Worm (Caenorhabditis elegans) whole organism, L1 larva: ENCODE measurements around the gene pch-2.

Experiments used
- ama-1 ChIP-seq: fragments of 150-350 bp; optimal IDR thresholded peaks from 2 replicates; lab custom pipeline; 2014
- egl-13 ChIP-seq: sonication (generic microtip); optimal IDR thresholded peaks from 2 replicates; lab custom pipeline; 2016; ENCODE audit warnings: missing genotype, missing genetic modification reagents, missing genetic modification characterization, missing compliant biosample characterization
- egl-27 ChIP-seq, 2 experiments: fragments of 150-350 bp in 1 of 2; sonication (generic microtip); optimal IDR thresholded peaks; 3 replicates each; lab custom pipeline; 2017 to 2018; ENCODE audit warnings: missing biosample characterization in 2 of 2, missing genetic modification characterization in 2 of 2, missing genetic modification reagents in 2 of 2
- elt-2 ChIP-seq: sonication (generic microtip); optimal IDR thresholded peaks from 2 replicates; lab custom pipeline; 2016; ENCODE audit warnings: missing genetic modification characterization, mild to moderate bottlenecking, inconsistent platforms, missing compliant biosample characterization, missing genetic modification reagents
- fos-1 ChIP-seq: fragments of 150-350 bp; optimal IDR thresholded peaks from 2 replicates; lab custom pipeline; 2014; ENCODE audit warnings: missing biosample characterization, missing genetic modification characterization
- lin-35 ChIP-seq, 2 experiments: fragments of 150-350 bp; optimal IDR thresholded peaks; 2 replicates each; lab custom pipeline; 2014; ENCODE audit warnings: missing biosample characterization in 2 of 2, missing genetic modification characterization in 2 of 2, missing genetic modification reagents in 2 of 2
- nhr-11 ChIP-seq: fragments of 150-350 bp; optimal IDR thresholded peaks from 2 replicates; lab custom pipeline; 2014; ENCODE audit warnings: missing biosample characterization, missing genetic modification characterization
- nhr-12 ChIP-seq: sonication (generic microtip); optimal IDR thresholded peaks from 2 replicates; lab custom pipeline; 2017; ENCODE audit warnings: missing biosample characterization, missing genetic modification characterization
- pag-3 ChIP-seq: sonication (generic microtip); optimal IDR thresholded peaks from 2 replicates; lab custom pipeline; 2017; ENCODE audit warnings: missing genetic modification characterization, mild to moderate bottlenecking, missing compliant biosample characterization, antibody characterized with exemption, borderline replicate concordance; ENCODE audit not compliant: insufficient read depth
- sox-4 ChIP-seq: sonication (generic microtip); optimal IDR thresholded peaks from 2 replicates; lab custom pipeline; 2016; ENCODE audit warnings: missing genetic modification characterization, missing compliant biosample characterization
- sup-37 ChIP-seq: fragments of 200-800 bp; sonication (Bioruptor generic); optimal IDR thresholded peaks from 2 replicates; lab custom pipeline; 2018; ENCODE audit warnings: mild to moderate bottlenecking, missing genetic modification characterization, missing compliant biosample characterization
- ztf-4 ChIP-seq: fragments of 150-350 bp; optimal IDR thresholded peaks from 2 replicates; lab custom pipeline; 2014; ENCODE audit warnings: missing biosample characterization, missing genetic modification characterization

- no peak for TF ChIP-seq sox-4 (tag; lab: Kevin White, UChicago)
- TF ChIP-seq ztf-4 (tag; lab: Kevin White, UChicago): no peak
- no peak for TF ChIP-seq fos-1 (tag; lab: Kevin White, UChicago)
- TF ChIP-seq sup-37 (GFP tag; lab: Kevin White, UChicago): no peak
- TF ChIP-seq lin-35 (GFP tag; optimal IDR thresholded peaks at IDR 0.05; lab: Kevin White, UChicago): peak; percentile 75 to 83
- no peak for TF ChIP-seq elt-2 (tag; lab: Kevin White, UChicago)
- no peak for TF ChIP-seq egl-27 (tag; optimal IDR thresholded peaks at IDR 0.05; lab: Kevin White, UChicago)
- TF ChIP-seq nhr-11 (tag; lab: Kevin White, UChicago): no peak
- no peak for TF ChIP-seq pag-3
- TF ChIP-seq egl-13 (tag; lab: Kevin White, UChicago): no peak
- no peak for TF ChIP-seq ama-1 (lab: Kevin White, UChicago)
- TF ChIP-seq nhr-12 (tag; lab: Kevin White, UChicago): no peak
These were observed 4.0 kb downstream of the pch-2 start, which contains the start of the genes emb-27 and rrf-3 for ce11 chrII:8162120-8162648.
